Fruit fly (Drosophila melanogaster) whole organism, prepupa: ENCODE data around the gene Cyp4ac1.
A peak's percentile ranks its signal among the peaks of the same experiment; 100 is the strongest.

ENCODE experiments used
- Blimp-1 ChIP-seq: fragments of 200-800 bp; sonication (Bioruptor generic); optimal IDR thresholded peaks from 3 replicates; lab custom pipeline; 2017; ENCODE audit warnings: missing biosample characterization, missing genetic modification characterization, mild to moderate bottlenecking, moderate library complexity, missing genetic modification reagents
- CG10631 ChIP-seq: fragments of 200-800 bp; sonication (Bioruptor generic); optimal IDR thresholded peaks from 2 replicates; lab custom pipeline; 2016; ENCODE audit warnings: missing biosample characterization, missing genetic modification characterization
- CG11762 ChIP-seq: fragments of 200-800 bp; sonication (Bioruptor generic); optimal IDR thresholded peaks from 3 replicates; lab custom pipeline; 2016; ENCODE audit warnings: missing biosample characterization, missing genetic modification characterization; ENCODE audit not compliant: insufficient read depth
- CG11902 ChIP-seq: fragments of 200-800 bp; sonication (Bioruptor generic); optimal IDR thresholded peaks from 3 replicates; lab custom pipeline; 2016; ENCODE audit warnings: missing biosample characterization, missing genetic modification characterization
- CG15336 ChIP-seq: fragments of 200-800 bp; sonication (Bioruptor generic); IDR thresholded peaks from 2 replicates; pipeline ENCODE4 v1.3.6; 2022; ENCODE audit warnings: missing biosample characterization, missing genetic modification characterization
- CG1621 ChIP-seq: fragments of 200-800 bp; sonication (Bioruptor generic); optimal IDR thresholded peaks from 3 replicates; lab custom pipeline; 2018; ENCODE audit warnings: missing biosample characterization, mild to moderate bottlenecking, missing genetic modification characterization
- CG3032 ChIP-seq: fragments of 200-800 bp; optimal IDR thresholded peaks from 2 replicates; lab custom pipeline; 2019; ENCODE audit warnings: missing biosample characterization, mild to moderate bottlenecking, missing genetic modification characterization, moderate library complexity
- CG31627 ChIP-seq: fragments of 200-800 bp; sonication (Bioruptor generic); optimal IDR thresholded peaks from 3 replicates; lab custom pipeline; 2016; ENCODE audit warnings: missing biosample characterization, missing genetic modification characterization
- CG32006 ChIP-seq: fragments of 200-800 bp; sonication (Bioruptor generic); optimal IDR thresholded peaks from 3 replicates; lab custom pipeline; 2017; ENCODE audit warnings: missing biosample characterization, mild to moderate bottlenecking, missing genetic modification characterization
- CG34406 ChIP-seq: fragments of 200-800 bp; sonication (Bioruptor generic); optimal IDR thresholded peaks from 3 replicates; lab custom pipeline; 2016; ENCODE audit warnings: missing biosample characterization, missing genetic modification characterization
- CG3919 ChIP-seq: fragments of 200-800 bp; sonication (Bioruptor generic); optimal IDR thresholded peaks from 3 replicates; lab custom pipeline; 2016; ENCODE audit warnings: missing biosample characterization, missing genetic modification characterization
- CG4318 ChIP-seq: fragments of 200-800 bp; sonication (Bioruptor generic); optimal IDR thresholded peaks from 3 replicates; lab custom pipeline; 2017; ENCODE audit warnings: missing biosample characterization, mild to moderate bottlenecking, missing genetic modification characterization
- CG6276 ChIP-seq: fragments of 200-800 bp; sonication (Bioruptor generic); optimal IDR thresholded peaks from 2 replicates; lab custom pipeline; 2017; ENCODE audit warnings: missing biosample characterization, mild to moderate bottlenecking, missing genetic modification characterization
- CG6792 ChIP-seq: fragments of 200-800 bp; sonication (Bioruptor generic); optimal IDR thresholded peaks from 3 replicates; lab custom pipeline; 2016; ENCODE audit warnings: missing biosample characterization, missing genetic modification characterization
- CG8119 ChIP-seq: fragments of 200-800 bp; sonication (Bioruptor generic); IDR thresholded peaks from 3 replicates; pipeline ENCODE4 v1.3.6; 2022; ENCODE audit warnings: missing biosample characterization, missing genetic modification characterization
- CG8319 ChIP-seq: fragments of 200-800 bp; sonication (Bioruptor generic); optimal IDR thresholded peaks from 3 replicates; lab custom pipeline; 2016; ENCODE audit warnings: missing biosample characterization, missing genetic modification characterization
- CG8632 ChIP-seq: fragments of 200-800 bp; sonication (Bioruptor generic); optimal IDR thresholded peaks from 3 replicates; lab custom pipeline; 2016; ENCODE audit warnings: missing biosample characterization, missing genetic modification characterization
- CG9139 ChIP-seq: fragments of 200-800 bp; sonication (Bioruptor generic); optimal IDR thresholded peaks from 3 replicates; lab custom pipeline; 2017; ENCODE audit warnings: missing biosample characterization, mild to moderate bottlenecking, missing genetic modification characterization
- Eip75B ChIP-seq: fragments of 200-800 bp; sonication (Bioruptor generic); optimal IDR thresholded peaks from 3 replicates; lab custom pipeline; 2016; ENCODE audit warnings: missing biosample characterization, missing genetic modification characterization
- Eip78C ChIP-seq: fragments of 200-800 bp; sonication (Bioruptor generic); peaks from one replicate; lab custom pipeline; 2016; ENCODE audit warnings: missing biosample characterization, missing genetic modification characterization
- Ets21C ChIP-seq: fragments of 200-800 bp; sonication (Bioruptor generic); optimal IDR thresholded peaks from 3 replicates; lab custom pipeline; 2016; ENCODE audit warnings: missing biosample characterization, missing genetic modification characterization
- Ets96B ChIP-seq: fragments of 200-800 bp; optimal IDR thresholded peaks from 2 replicates; lab custom pipeline; 2019; ENCODE audit warnings: missing biosample characterization, mild to moderate bottlenecking, missing genetic modification characterization, moderate library complexity
- Gug ChIP-seq: fragments of 200-800 bp; sonication (Bioruptor generic); IDR thresholded peaks from 2 replicates; pipeline ENCODE4 v1.3.6; 2022; ENCODE audit warnings: missing biosample characterization, missing genetic modification characterization
- Hr38 ChIP-seq: sonication (Bioruptor generic); optimal IDR thresholded peaks from 2 replicates; lab custom pipeline; 2016; ENCODE audit warnings: missing biosample characterization, missing genetic modification characterization
- Hr39 ChIP-seq: fragments of 200-800 bp; sonication (Bioruptor generic); optimal IDR thresholded peaks from 2 replicates; lab custom pipeline; 2016; ENCODE audit warnings: missing biosample characterization, missing genetic modification characterization
- Hr4 ChIP-seq: fragments of 200-800 bp; sonication (Bioruptor generic); optimal IDR thresholded peaks from 3 replicates; lab custom pipeline; 2016; ENCODE audit warnings: missing biosample characterization, missing genetic modification characterization
- Lpt ChIP-seq: fragments of 200-800 bp; sonication (Bioruptor generic); optimal IDR thresholded peaks from 3 replicates; lab custom pipeline; 2016; ENCODE audit warnings: missing biosample characterization, missing genetic modification characterization
- Met ChIP-seq: fragments of 200-800 bp; sonication (Bioruptor generic); optimal IDR thresholded peaks from 3 replicates; lab custom pipeline; 2016; ENCODE audit warnings: missing biosample characterization, missing genetic modification characterization
- OdsH ChIP-seq: fragments of 200-800 bp; sonication (Bioruptor generic); optimal IDR thresholded peaks from 3 replicates; lab custom pipeline; 2016; ENCODE audit warnings: missing biosample characterization, missing genetic modification characterization
- Sox102F ChIP-seq: fragments of 200-800 bp; sonication (Bioruptor generic); optimal IDR thresholded peaks from 2 replicates; lab custom pipeline; 2016; ENCODE audit warnings: missing biosample characterization, mild to moderate bottlenecking, missing genetic modification characterization
- Sox14 ChIP-seq: fragments of 200-800 bp; sonication (Bioruptor generic); optimal IDR thresholded peaks from 3 replicates; lab custom pipeline; 2016; ENCODE audit warnings: missing biosample characterization, missing genetic modification characterization
- Sox15 ChIP-seq: fragments of 200-800 bp; sonication (Bioruptor generic); optimal IDR thresholded peaks from 3 replicates; lab custom pipeline; 2016; ENCODE audit warnings: missing biosample characterization, missing genetic modification characterization
- achi ChIP-seq: fragments of 200-800 bp; sonication (Bioruptor generic); optimal IDR thresholded peaks from 3 replicates; lab custom pipeline; 2016; ENCODE audit warnings: missing biosample characterization, missing genetic modification characterization
- acj6 ChIP-seq: fragments of 200-800 bp; sonication (Bioruptor generic); optimal IDR thresholded peaks from 3 replicates; lab custom pipeline; 2016; ENCODE audit warnings: missing biosample characterization, missing genetic modification characterization
- cyc ChIP-seq: fragments of 200-800 bp; sonication (Bioruptor generic); optimal IDR thresholded peaks from 3 replicates; lab custom pipeline; 2016; ENCODE audit warnings: missing biosample characterization, missing genetic modification characterization
- dac ChIP-seq: fragments of 200-800 bp; sonication (Bioruptor generic); optimal IDR thresholded peaks from 2 replicates; lab custom pipeline; 2017; ENCODE audit warnings: missing biosample characterization, mild to moderate bottlenecking, missing genetic modification characterization
- dsx ChIP-seq: fragments of 200-800 bp; optimal IDR thresholded peaks from 3 replicates; lab custom pipeline; 2019; ENCODE audit warnings: missing biosample characterization, mild to moderate bottlenecking, missing genetic modification characterization, moderate library complexity; ENCODE audit not compliant: poor library complexity, severe bottlenecking
- eg ChIP-seq: fragments of 200-800 bp; sonication (Bioruptor generic); IDR thresholded peaks from 3 replicates; pipeline ENCODE4 v1.3.6; 2022; ENCODE audit warnings: missing biosample characterization, missing genetic modification characterization
- esn ChIP-seq: fragments of 200-800 bp; sonication (Bioruptor generic); optimal IDR thresholded peaks from 2 replicates; lab custom pipeline; 2016; ENCODE audit warnings: missing biosample characterization, mild to moderate bottlenecking, missing genetic modification characterization, moderate library complexity
- fd59A ChIP-seq: fragments of 200-800 bp; sonication (Bioruptor generic); optimal IDR thresholded peaks from 2 replicates; lab custom pipeline; 2017; ENCODE audit warnings: missing biosample characterization, mild to moderate bottlenecking, missing genetic modification characterization, missing genetic modification reagents
- fd85E ChIP-seq: fragments of 200-800 bp; sonication (Bioruptor generic); optimal IDR thresholded peaks from 3 replicates; lab custom pipeline; 2016; ENCODE audit warnings: missing biosample characterization, missing genetic modification characterization
- lz ChIP-seq: fragments of 200-800 bp; sonication (Bioruptor generic); optimal IDR thresholded peaks from 3 replicates; lab custom pipeline; 2016; ENCODE audit warnings: missing biosample characterization, missing genetic modification characterization
- net ChIP-seq: fragments of 200-800 bp; sonication (Bioruptor generic); optimal IDR thresholded peaks from 3 replicates; lab custom pipeline; 2016; ENCODE audit warnings: missing biosample characterization, missing genetic modification characterization
- pdm3 ChIP-seq: fragments of 200-800 bp; sonication (Bioruptor generic); optimal IDR thresholded peaks from 3 replicates; lab custom pipeline; 2016; ENCODE audit warnings: missing biosample characterization, missing genetic modification characterization
- salr ChIP-seq, 2 experiments: fragments of 200-800 bp; sonication (Bioruptor generic); optimal IDR thresholded peaks; 3 replicates each; lab custom pipeline; 2016 to 2018; ENCODE audit warnings: missing biosample characterization in 2 of 2, missing genetic modification characterization in 2 of 2, mild to moderate bottlenecking in 1 of 2
- ss ChIP-seq, 2 experiments: fragments of 200-800 bp; sonication (Bioruptor generic); optimal IDR thresholded peaks; 2 replicates in 1 of 2; 3 replicates in 1 of 2; lab custom pipeline; 2017 to 2018; ENCODE audit warnings: mild to moderate bottlenecking in 2 of 2, missing biosample characterization in 2 of 2, missing genetic modification characterization in 2 of 2, moderate library complexity in 1 of 2
- svp ChIP-seq: fragments of 200-800 bp; sonication (Bioruptor generic); peaks from one replicate; lab custom pipeline; 2016; ENCODE audit warnings: missing biosample characterization, missing genetic modification characterization
- topi ChIP-seq: fragments of 200-800 bp; sonication (Bioruptor generic); optimal IDR thresholded peaks from 3 replicates; lab custom pipeline; 2016; ENCODE audit warnings: missing biosample characterization, missing genetic modification characterization
- vri ChIP-seq: fragments of 200-800 bp; sonication (Bioruptor generic); optimal IDR thresholded peaks from 3 replicates; lab custom pipeline; 2016; ENCODE audit warnings: missing biosample characterization, mild to moderate bottlenecking, missing genetic modification characterization

Cyp4ac1 gene

dm6 chr2L:5245363-5245892, 18.4 kb upstream of the Cyp4ac1 start (continued):
- peak; percentile 22 for TF ChIP-seq CG32006
- TF ChIP-seq Sox102F: peak; percentile 40
- TF ChIP-seq ss (GFP tag; optimal IDR thresholded peaks at IDR 0.05; lab: Kevin White, UChicago): peak in 1 of 2 experiments; percentile 13
- TF ChIP-seq CG8119: 0 out of 3 replicates have a peak, but pooled peaks have one; percentile 16
- peak; percentile 28 for TF ChIP-seq CG3919 (GFP tag; lab: Kevin White, UChicago)
- TF ChIP-seq fd59A: no peak
- TF ChIP-seq CG3032 (tag; lab: Kevin White, UChicago): peak; percentile 14
- TF ChIP-seq topi: peak; percentile 14
- no peak for TF ChIP-seq dac
- TF ChIP-seq Sox14: no peak
- TF ChIP-seq Hr39 (GFP tag; lab: Kevin White, UChicago): peak; percentile 21
- TF ChIP-seq CG11902 (GFP tag; lab: Kevin White, UChicago): no peak
- no peak for TF ChIP-seq CG8632
- TF ChIP-seq Eip78C (GFP tag; lab: Kevin White, UChicago): peak; percentile 75

dm6 chr2L:5247384-5247783, 16.4 kb upstream of the Cyp4ac1 start:
- TF ChIP-seq vri (peak; percentile 52), CG34406 (GFP tag; lab: Kevin White, UChicago) (no peak), Gug (no peak), topi (no peak), Blimp-1 (GFP tag; lab: Kevin White, UChicago) (no peak), CG9139 (GFP tag; lab: Kevin White, UChicago) (no peak), cyc (GFP tag; lab: Kevin White, UChicago) (no peak), Eip78C (GFP tag; lab: Kevin White, UChicago) (peak; percentile 9), CG4318 (no peak), CG10631 (GFP tag; lab: Kevin White, UChicago) (no peak), Ets96B (no peak), ss (GFP tag; optimal IDR thresholded peaks at IDR 0.05; lab: Kevin White, UChicago) (no peak), CG3032 (tag; lab: Kevin White, UChicago) (no peak), pdm3 (GFP tag; lab: Kevin White, UChicago) (no peak), Met (GFP tag; lab: Kevin White, UChicago) (peak; percentile 11), CG1621 (no peak), Sox102F (peak; percentile 6), CG11902 (GFP tag; lab: Kevin White, UChicago) (no peak), CG6276 (no peak), CG6792 (GFP tag; lab: Kevin White, UChicago) (no peak), Eip75B (GFP tag; lab: Kevin White, UChicago) (no peak), CG31627 (GFP tag; lab: Kevin White, UChicago) (no peak), acj6 (no peak), CG15336 (no peak), Lpt (GFP tag; lab: Kevin White, UChicago) (no peak), dsx (GFP tag; lab: Kevin White, UChicago) (no peak), fd85E (GFP tag; lab: Kevin White, UChicago) (no peak), CG11762 (GFP tag; lab: Kevin White, UChicago) (no peak), achi (GFP tag; lab: Kevin White, UChicago) (no peak), OdsH (GFP tag; lab: Kevin White, UChicago) (no peak), svp (GFP tag; lab: Kevin White, UChicago) (no peak), esn (GFP tag; lab: Kevin White, UChicago) (peak; percentile 23), CG8319 (GFP tag; lab: Kevin White, UChicago) (no peak), net (GFP tag; lab: Kevin White, UChicago) (no peak), CG3919 (GFP tag; lab: Kevin White, UChicago) (no peak), dac (no peak), fd59A (no peak), CG8632 (no peak), Hr4 (GFP tag; lab: Kevin White, UChicago) (no peak), Sox15 (no peak), lz (GFP tag; lab: Kevin White, UChicago) (no peak), Hr38 (GFP tag; lab: Kevin White, UChicago) (no peak), eg (GFP tag; lab: Robert Waterston, UW) (no peak), salr (GFP tag; optimal IDR thresholded peaks at IDR 0.05; lab: Kevin White, UChicago) (no peak), Ets21C (GFP tag; lab: Kevin White, UChicago) (no peak)
